Worm (Caenorhabditis elegans): ENCODE results near the gene ser-6.
A peak's percentile ranks its signal among the peaks of the same experiment; 100 is the strongest.

ser-6 gene

ce11 chrIV:2928409-2928808 is 31.5 kb upstream of the ser-6 start, which contains the start of gene manf-1:
Gene manf-1, minus strand, starts transcription at chrIV:2928421.
- no peak for TF ChIP-seq zag-1 (tag; optimal IDR thresholded peaks at IDR 0.05)
- no peak for TF ChIP-seq alr-1 (tag; optimal IDR thresholded peaks at IDR 0.05; ENCODE audit: borderline replicate concordance)
- peak; percentile 74 for TF ChIP-seq irx-1 (tag; optimal IDR thresholded peaks at IDR 0.05)
- no peak for TF ChIP-seq zip-4 (GFP tag; optimal IDR thresholded peaks at IDR 0.05)
- no peak for TF ChIP-seq hlh-17 (GFP tag; optimal IDR thresholded peaks at IDR 0.05; ENCODE audit: borderline replicate concordance)
- peak; percentile 4 for TF ChIP-seq sox-4 (tag; optimal IDR thresholded peaks at IDR 0.05)
- TF ChIP-seq mdl-1 (tag; optimal IDR thresholded peaks at IDR 0.05), result peak in 1 of 2 experiments; percentile 62
- TF ChIP-seq nhr-77 (tag; optimal IDR thresholded peaks at IDR 0.05), result peak; percentile 47
- TF ChIP-seq sup-37 (GFP tag; optimal IDR thresholded peaks at IDR 0.05), result no peak
- TF ChIP-seq fkh-10 (GFP tag; optimal IDR thresholded peaks at IDR 0.05), result peak; percentile 37
- TF ChIP-seq rnt-1 (tag; optimal IDR thresholded peaks at IDR 0.05), result peak; percentile 84
- TF ChIP-seq jun-1 (tag; optimal IDR thresholded peaks at IDR 0.05), result peak; percentile 60
- no peak for TF ChIP-seq hpl-2 (GFP tag; optimal IDR thresholded peaks at IDR 0.05)
- no peak for TF ChIP-seq nhr-11 (tag; optimal IDR thresholded peaks at IDR 0.05)
- TF ChIP-seq unc-30 (tag; optimal IDR thresholded peaks at IDR 0.05), result no peak
- peak; percentile 53 for TF ChIP-seq F16B12.6 (tag; optimal IDR thresholded peaks at IDR 0.05)
- no peak for TF ChIP-seq ces-1 (GFP tag; optimal IDR thresholded peaks at IDR 0.05)
- TF ChIP-seq nhr-84 (tag; optimal IDR thresholded peaks at IDR 0.05), result no peak
- peak; percentile 61 for TF ChIP-seq unc-86 (tag; optimal IDR thresholded peaks at IDR 0.05)
- peak; percentile 84 for TF ChIP-seq nhr-71 (tag; optimal IDR thresholded peaks at IDR 0.05)
- TF ChIP-seq fos-1 (tag; optimal IDR thresholded peaks at IDR 0.05), result peak; percentile 35
- no peak for TF ChIP-seq mef-2 (tag; optimal IDR thresholded peaks at IDR 0.05)
- no peak for TF ChIP-seq nhr-237 (tag; optimal IDR thresholded peaks at IDR 0.05)
- TF ChIP-seq elt-3 (tag; optimal IDR thresholded peaks at IDR 0.05), result peak in 1 of 6 experiments; percentile 54
- no peak for TF ChIP-seq ztf-4 (tag; optimal IDR thresholded peaks at IDR 0.05)
- TF ChIP-seq nhr-90 (tag; optimal IDR thresholded peaks at IDR 0.05; ENCODE audit: poor library complexity), result peak; percentile 71
- no peak for TF ChIP-seq tlp-1 (tag; optimal IDR thresholded peaks at IDR 0.05)
- peak; percentile 59 for TF ChIP-seq isw-1 (GFP tag; IDR thresholded peaks at IDR 0.05)
- no peak for TF ChIP-seq ama-1 (optimal IDR thresholded peaks at IDR 0.05)
- peak; percentile 28 for TF ChIP-seq pax-3 (tag; optimal IDR thresholded peaks at IDR 0.05)
- TF ChIP-seq dsc-1 (tag; optimal IDR thresholded peaks at IDR 0.05), result peak; percentile 79
- TF ChIP-seq C34B4.2 (tag; optimal IDR thresholded peaks at IDR 0.05), result no peak
- TF ChIP-seq swsn-7 (tag; optimal IDR thresholded peaks at IDR 0.05), result peak; percentile 76
- TF ChIP-seq mab-9 (GFP tag; IDR thresholded peaks at IDR 0.05), result no peak
- TF ChIP-seq snpc-4 (tag; optimal IDR thresholded peaks at IDR 0.05), result peak; percentile 57
- peak in 1 of 2 experiments; percentile 19 for TF ChIP-seq ztf-11 (tag; optimal IDR thresholded peaks at IDR 0.05)
- TF ChIP-seq unc-130 (tag; optimal IDR thresholded peaks at IDR 0.05), result peak; percentile 39
- TF ChIP-seq fkh-8 (tag; optimal IDR thresholded peaks at IDR 0.05), result peak; percentile 77
- TF ChIP-seq lsy-2 (tag; optimal IDR thresholded peaks at IDR 0.05), result peak; percentile 85 to 86
- TF ChIP-seq nhr-28 (tag; optimal IDR thresholded peaks at IDR 0.05), result no peak
- TF ChIP-seq egl-27 (tag; optimal IDR thresholded peaks at IDR 0.05), result no peak
- TF ChIP-seq nhr-76 (tag; optimal IDR thresholded peaks at IDR 0.05), result no peak
- TF ChIP-seq lin-13 (GFP tag; optimal IDR thresholded peaks at IDR 0.05), result peak; percentile 69
- TF ChIP-seq unc-62 (GFP tag; optimal IDR thresholded peaks at IDR 0.05), result no peak
- TF ChIP-seq efl-3 (GFP tag; optimal IDR thresholded peaks at IDR 0.05), result no peak
- TF ChIP-seq mep-1 (tag; optimal IDR thresholded peaks at IDR 0.05), result peak; percentile 89
- no peak for TF ChIP-seq hlh-4 (tag; optimal IDR thresholded peaks at IDR 0.05)
- no peak for TF ChIP-seq ets-5 (GFP tag; IDR thresholded peaks at IDR 0.05)
- no peak for TF ChIP-seq lir-3 (tag; optimal IDR thresholded peaks at IDR 0.05; ENCODE audit: poor library complexity)
- peak; percentile 69 to 79 (median 78) for TF ChIP-seq dpl-1 (GFP tag; optimal IDR thresholded peaks at IDR 0.05)
- peak; percentile 82 for TF ChIP-seq lin-14 (GFP tag; optimal IDR thresholded peaks at IDR 0.05)
- TF ChIP-seq fkh-4 (tag; optimal IDR thresholded peaks at IDR 0.05; ENCODE audit: borderline replicate concordance), result no peak
- TF ChIP-seq xbp-1 (tag; optimal IDR thresholded peaks at IDR 0.05), result peak; percentile 99
